Worm (Caenorhabditis elegans) whole organism, L2 larva: ENCODE measurements around the gene srr-9.

ENCODE experiments used
- F13H6.1 ChIP-seq: sonication (generic microtip); optimal IDR thresholded peaks from 2 replicates; lab custom pipeline; 2016; ENCODE audit warnings: missing genetic modification characterization, missing compliant biosample characterization
- R02D3.7 ChIP-seq: fragments of 150-350 bp; optimal IDR thresholded peaks from 2 replicates; lab custom pipeline; 2014; ENCODE audit warnings: missing biosample characterization, missing genetic modification characterization
- Y55F3AM.14 ChIP-seq: fragments of 200-800 bp; sonication (Bioruptor generic); optimal IDR thresholded peaks from 2 replicates; lab custom pipeline; 2018; ENCODE audit warnings: mild to moderate bottlenecking, missing genetic modification characterization, missing compliant biosample characterization
- ZK546.5 ChIP-seq: sonication (generic microtip); optimal IDR thresholded peaks from 2 replicates; lab custom pipeline; 2017; ENCODE audit warnings: missing biosample characterization, missing genetic modification characterization
- aly-2 ChIP-seq: fragments of 150-350 bp; optimal IDR thresholded peaks from 2 replicates; lab custom pipeline; 2014; ENCODE audit warnings: missing biosample characterization, missing genetic modification characterization
- blmp-1 ChIP-seq: sonication (generic microtip); optimal IDR thresholded peaks from 2 replicates; lab custom pipeline; 2017; ENCODE audit warnings: missing genetic modification characterization, mild to moderate bottlenecking, missing compliant biosample characterization, antibody characterized with exemption, moderate library complexity; ENCODE audit not compliant: insufficient read depth
- ceh-16 ChIP-seq: fragments of 150-350 bp; optimal IDR thresholded peaks from 2 replicates; lab custom pipeline; 2014; ENCODE audit warnings: missing biosample characterization, missing genetic modification characterization
- crh-2 ChIP-seq: sonication (generic microtip); optimal IDR thresholded peaks from 2 replicates; lab custom pipeline; 2017; ENCODE audit warnings: missing biosample characterization, missing genetic modification characterization
- elt-1 ChIP-seq: fragments of 150-350 bp; optimal IDR thresholded peaks from 2 replicates; lab custom pipeline; 2014; ENCODE audit warnings: missing biosample characterization, missing genetic modification characterization
- elt-3 ChIP-seq: sonication (generic microtip); optimal IDR thresholded peaks from 2 replicates; lab custom pipeline; 2017; ENCODE audit warnings: missing biosample characterization, missing genetic modification characterization
- fos-1 ChIP-seq: fragments of 150-350 bp; optimal IDR thresholded peaks from 2 replicates; lab custom pipeline; 2014; ENCODE audit warnings: missing biosample characterization, missing genetic modification characterization
- gmeb-1 ChIP-seq: fragments of 150-350 bp; optimal IDR thresholded peaks from 2 replicates; lab custom pipeline; 2014; ENCODE audit warnings: missing biosample characterization, missing genetic modification characterization
- lin-11 ChIP-seq: fragments of 150-350 bp; sonication (generic microtip); optimal IDR thresholded peaks from 2 replicates; lab custom pipeline; 2014; ENCODE audit warnings: missing biosample characterization, missing genetic modification characterization, inconsistent platforms, mixed read lengths
- lin-13 ChIP-seq: fragments of 150-350 bp; optimal IDR thresholded peaks from 2 replicates; lab custom pipeline; 2014; ENCODE audit warnings: missing biosample characterization, missing genetic modification reagents, missing genetic modification characterization
- lin-39 ChIP-seq: fragments of 150-350 bp; optimal IDR thresholded peaks from 2 replicates; lab custom pipeline; 2014; ENCODE audit warnings: missing biosample characterization, missing genetic modification reagents, missing genetic modification characterization
- lsy-2 ChIP-seq, 2 experiments: fragments of 150-350 bp in 1 of 2; sonication (generic microtip) in 1 of 2; optimal IDR thresholded peaks; 2 replicates each; lab custom pipeline; 2014 to 2017; ENCODE audit warnings: missing biosample characterization in 2 of 2, missing genetic modification characterization in 2 of 2
- mab-5 ChIP-seq: fragments of 150-350 bp; optimal IDR thresholded peaks from 2 replicates; lab custom pipeline; 2014; ENCODE audit warnings: missing biosample characterization, missing genetic modification characterization
- mbf-1 ChIP-seq: sonication (generic microtip); optimal IDR thresholded peaks from 2 replicates; lab custom pipeline; 2017; ENCODE audit warnings: missing biosample characterization, missing genetic modification characterization
- mdl-1 ChIP-seq, 2 experiments: fragments of 150-350 bp in 1 of 2; sonication (generic microtip) in 1 of 2; optimal IDR thresholded peaks; 2 replicates each; lab custom pipeline; 2017; ENCODE audit warnings: missing biosample characterization in 2 of 2, missing genetic modification characterization in 2 of 2
- nhr-11 ChIP-seq: fragments of 150-350 bp; optimal IDR thresholded peaks from 2 replicates; lab custom pipeline; 2014; ENCODE audit warnings: missing biosample characterization, missing genetic modification characterization
- nhr-12 ChIP-seq: fragments of 150-350 bp; optimal IDR thresholded peaks from 2 replicates; lab custom pipeline; 2014; ENCODE audit warnings: missing biosample characterization, missing genetic modification characterization
- nhr-129 ChIP-seq: fragments of 150-350 bp; optimal IDR thresholded peaks from 2 replicates; lab custom pipeline; 2014; ENCODE audit warnings: missing biosample characterization, missing genetic modification characterization
- nhr-21 ChIP-seq: fragments of 150-350 bp; optimal IDR thresholded peaks from 2 replicates; lab custom pipeline; 2014; ENCODE audit warnings: missing biosample characterization, missing genetic modification characterization
- nhr-237 ChIP-seq: fragments of 150-350 bp; optimal IDR thresholded peaks from 2 replicates; lab custom pipeline; 2014; ENCODE audit warnings: missing biosample characterization, missing genetic modification characterization
- nhr-25 ChIP-seq: fragments of 150-350 bp; sonication (generic microtip); optimal IDR thresholded peaks from 3 replicates; lab custom pipeline; 2014; ENCODE audit warnings: missing biosample characterization, missing genetic modification characterization
- nhr-6 ChIP-seq: fragments of 150-350 bp; optimal IDR thresholded peaks from 2 replicates; lab custom pipeline; 2014; ENCODE audit warnings: missing biosample characterization, missing genetic modification characterization
- nhr-77 ChIP-seq: fragments of 150-350 bp; optimal IDR thresholded peaks from 2 replicates; lab custom pipeline; 2014; ENCODE audit warnings: missing biosample characterization, missing genetic modification characterization
- peb-1 ChIP-seq: fragments of 150-350 bp; optimal IDR thresholded peaks from 2 replicates; lab custom pipeline; 2014; ENCODE audit warnings: missing biosample characterization, missing genetic modification characterization
- sem-4 ChIP-seq: fragments of 150-350 bp; optimal IDR thresholded peaks from 2 replicates; lab custom pipeline; 2014; ENCODE audit warnings: missing biosample characterization, missing genetic modification reagents, missing genetic modification characterization
- skn-1 ChIP-seq: sonication (generic microtip); optimal IDR thresholded peaks from 2 replicates; lab custom pipeline; 2017; ENCODE audit warnings: missing biosample characterization, missing genetic modification characterization
- sma-3 ChIP-seq: sonication (generic microtip); optimal IDR thresholded peaks from 2 replicates; lab custom pipeline; 2016; ENCODE audit warnings: missing genetic modification reagents, missing genetic modification characterization, missing compliant biosample characterization
- sma-9 ChIP-seq, 2 experiments: fragments of 150-350 bp in 1 of 2; sonication (generic microtip) in 1 of 2; optimal IDR thresholded peaks; 2 replicates each; lab custom pipeline; 2014 to 2016; ENCODE audit warnings: missing genetic modification characterization in 2 of 2, mild to moderate bottlenecking in 1 of 2, missing biosample characterization in 1 of 2, missing compliant biosample characterization in 1 of 2, missing genetic modification reagents in 1 of 2, moderate library complexity in 1 of 2
- snpc-4 ChIP-seq: fragments of 150-350 bp; optimal IDR thresholded peaks from 2 replicates; lab custom pipeline; 2014; ENCODE audit warnings: missing biosample characterization, missing genetic modification characterization
- unc-55 ChIP-seq: fragments of 150-350 bp; sonication (generic microtip); optimal IDR thresholded peaks from 3 replicates; lab custom pipeline; 2014; ENCODE audit warnings: missing biosample characterization, missing genetic modification reagents, missing genetic modification characterization
- ztf-1 ChIP-seq: fragments of 200-800 bp; sonication (Bioruptor generic); conservative IDR thresholded peaks from 2 replicates; pipeline ENCODE4 v1.3.6; 2022; ENCODE audit warnings: missing genetic modification characterization, missing compliant biosample characterization
- ztf-4 ChIP-seq: fragments of 150-350 bp; optimal IDR thresholded peaks from 2 replicates; lab custom pipeline; 2014; ENCODE audit warnings: missing biosample characterization, missing genetic modification characterization

The srr-9 gene

ce11 chrV:7737710-7738109, at the start of gene srr-9:
Gene srr-9, plus strand, starts transcription at chrV:7738010.
- TF ChIP-seq nhr-129 (tag; lab: Kevin White, UChicago) (no peak), F13H6.1 (no peak), ceh-16 (no peak), fos-1 (tag; lab: Kevin White, UChicago) (no peak), sem-4 (tag; lab: Kevin White, UChicago) (no peak)
- TF ChIP-seq, all 48 proteins: peak for 0

ce11 chrV:7689888-7690287, 47.9 kb upstream of the srr-9 start, which contains the start of gene C12D5.9:
Gene C12D5.9, minus strand, starts transcription at chrV:7689988.
- no peak for TF ChIP-seq lin-11 (tag; lab: Kevin White, UChicago)
- TF ChIP-seq ztf-4 (tag; lab: Kevin White, UChicago) = no peak
- TF ChIP-seq lin-13 (GFP tag; lab: Kevin White, UChicago) = no peak
- TF ChIP-seq lsy-2 (tag; optimal IDR thresholded peaks at IDR 0.05; lab: Kevin White, UChicago) = no peak
- TF ChIP-seq snpc-4 = no peak
- TF ChIP-seq nhr-25 (tag; lab: Kevin White, UChicago) = no peak
- TF ChIP-seq fos-1 (tag; lab: Kevin White, UChicago) = no peak
- TF ChIP-seq nhr-237 (tag; lab: Kevin White, UChicago) = no peak
- TF ChIP-seq crh-2 (tag; lab: Kevin White, UChicago) = no peak
- TF ChIP-seq nhr-21 (tag; lab: Kevin White, UChicago) = no peak
- no peak for TF ChIP-seq ztf-1 (GFP tag; lab: Robert Waterston, UW)
- no peak for TF ChIP-seq mab-5 (tag; lab: Kevin White, UChicago)
- no peak for TF ChIP-seq sma-9 (GFP tag; optimal IDR thresholded peaks at IDR 0.05; lab: Kevin White, UChicago)
- no peak for TF ChIP-seq sma-9 (tag; optimal IDR thresholded peaks at IDR 0.05; lab: Kevin White, UChicago)
- no peak for TF ChIP-seq nhr-12
- no peak for TF ChIP-seq mdl-1 (tag; optimal IDR thresholded peaks at IDR 0.05; lab: Kevin White, UChicago)
- TF ChIP-seq elt-3 (tag; lab: Kevin White, UChicago) = no peak
- TF ChIP-seq nhr-77 (tag; lab: Kevin White, UChicago) = no peak

DNA sequence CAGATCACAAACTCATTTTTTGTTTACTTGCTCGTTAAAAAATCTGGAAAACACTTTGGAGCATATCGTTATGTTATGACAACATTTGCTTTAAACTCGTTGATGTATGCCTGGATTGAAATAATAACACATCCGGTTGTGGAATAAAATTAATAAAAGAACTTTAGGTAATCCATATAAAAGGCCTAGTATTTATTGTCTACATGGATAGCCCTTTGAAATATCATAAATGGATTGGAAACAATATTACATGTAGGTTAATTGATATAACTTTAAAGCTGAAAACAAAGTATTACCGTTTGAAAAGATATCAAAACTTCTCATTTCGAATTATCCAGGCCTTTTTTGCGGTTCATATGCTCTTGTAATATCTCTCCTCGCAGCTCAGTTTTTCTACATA, 47.2 kb upstream of the srr-9 start:
- no peak for TF ChIP-seq lin-39 (tag; lab: Kevin White, UChicago)
- no peak for TF ChIP-seq sma-3 (GFP tag; lab: Kevin White, UChicago)
- no peak for TF ChIP-seq fos-1 (tag; lab: Kevin White, UChicago)
- TF ChIP-seq unc-55 (GFP tag; lab: Kevin White, UChicago) = no peak
- TF ChIP-seq F13H6.1 = no peak
- no peak for TF ChIP-seq nhr-6 (tag; lab: Kevin White, UChicago)
- no peak for TF ChIP-seq nhr-77 (tag; lab: Kevin White, UChicago)
- TF ChIP-seq lin-11 (tag; lab: Kevin White, UChicago) = no peak
- no peak for TF ChIP-seq nhr-25 (tag; lab: Kevin White, UChicago)
- TF ChIP-seq peb-1 (tag; lab: Kevin White, UChicago) = no peak
- TF ChIP-seq aly-2 = no peak
- no peak for TF ChIP-seq skn-1 (tag; lab: Kevin White, UChicago)
- TF ChIP-seq blmp-1 (tag; lab: Kevin White, UChicago) = no peak
- TF ChIP-seq nhr-237 (tag; lab: Kevin White, UChicago) = no peak
- no peak for TF ChIP-seq nhr-129 (tag; lab: Kevin White, UChicago)
- TF ChIP-seq sma-9 (GFP tag; optimal IDR thresholded peaks at IDR 0.05; lab: Kevin White, UChicago) = no peak
- TF ChIP-seq sma-9 (tag; optimal IDR thresholded peaks at IDR 0.05; lab: Kevin White, UChicago) = no peak

- no peak for TF ChIP-seq nhr-11
- no peak for TF ChIP-seq gmeb-1
- no peak for TF ChIP-seq mbf-1
- no peak for TF ChIP-seq ZK546.5 (tag; lab: Kevin White, UChicago)
- TF ChIP-seq lin-11 (tag; lab: Kevin White, UChicago) = no peak
- TF ChIP-seq ceh-16 = no peak
- no peak for TF ChIP-seq R02D3.7
- no peak for TF ChIP-seq elt-1
- TF ChIP-seq nhr-237 (tag; lab: Kevin White, UChicago) = no peak
- no peak for TF ChIP-seq Y55F3AM.14 (GFP tag; lab: Kevin White, UChicago)
- TF ChIP-seq sem-4 (tag; lab: Kevin White, UChicago) = no peak
Observed at ce11 chrV:7693394-7693793, 44.4 kb upstream of the srr-9 start, which contains the start of gene C12D5.10. Gene C12D5.10, minus strand, starts transcription at chrV:7693494.
